Worm (Caenorhabditis elegans) whole organism, young adult: ENCODE measurements around the gene clec-193.

Source experiments
- K11D2.4 ChIP-seq: fragments of 200-800 bp; sonication (Bioruptor generic); IDR thresholded peaks from 2 replicates; pipeline ENCODE4 v1.3.6; 2022; ENCODE audit warnings: missing genetic modification reagents, missing genetic modification characterization, missing compliant biosample characterization
- ets-4 ChIP-seq: fragments of 200-800 bp; sonication (Bioruptor generic); optimal IDR thresholded peaks from 2 replicates; lab custom pipeline; 2018; ENCODE audit warnings: mild to moderate bottlenecking, missing genetic modification characterization, missing compliant biosample characterization
- him-1 ChIP-seq: sonication (generic microtip); optimal IDR thresholded peaks from 2 replicates; lab custom pipeline; 2016; ENCODE audit warnings: missing genotype, missing genetic modification reagents, missing genetic modification characterization, missing compliant biosample characterization
- hsf-1 ChIP-seq: fragments of 200-800 bp; sonication (Bioruptor generic); IDR thresholded peaks from 2 replicates; pipeline ENCODE4 v1.3.6; 2022; ENCODE audit warnings: missing genetic modification reagents, missing genetic modification characterization, missing compliant biosample characterization
- lin-26 ChIP-seq: fragments of 200-800 bp; sonication (Bioruptor generic); IDR thresholded peaks from 2 replicates; pipeline ENCODE4 v1.3.6; 2022; ENCODE audit warnings: missing genetic modification reagents, missing genetic modification characterization, missing compliant biosample characterization

- TF ChIP-seq hsf-1 (GFP tag; lab: Robert Waterston, UW) (no peak), ets-4 (GFP tag; lab: Kevin White, UChicago) (no peak), lin-26 (no peak), K11D2.4 (GFP tag; lab: Robert Waterston, UW) (no peak), him-1 (tag; lab: Kevin White, UChicago) (no peak)
Measured at ce11 chrIV:16806352-16806751, at the start of gene clec-193.
